Fruit fly (Drosophila melanogaster): Measurements from ENCODE around the gene CG14397.

Gene CG14397

dm6 chr2L:21104326-21104725 lies 13.3 kb downstream of the CG14397 start, which contains the start of the genes CG46307 and Nhe2:
Gene CG46307, plus strand, starts transcription at chr2L:21104568.
Gene Nhe2, plus strand, starts transcription at chr2L:21104568.
- no peak for TF ChIP-seq fru (GFP tag; optimal IDR thresholded peaks at IDR 0.05)
- TF ChIP-seq GATAd (GFP tag; optimal IDR thresholded peaks at IDR 0.05) = no peak
- no peak for TF ChIP-seq Dfd (GFP tag; optimal IDR thresholded peaks at IDR 0.05)
- TF ChIP-seq woc (GFP tag; optimal IDR thresholded peaks at IDR 0.05) = no peak
- no peak for TF ChIP-seq br (GFP tag; optimal IDR thresholded peaks at IDR 0.05)
- TF ChIP-seq N (GFP tag; optimal IDR thresholded peaks at IDR 0.05) = no peak
- TF ChIP-seq dsf (GFP tag; optimal IDR thresholded peaks at IDR 0.05; ENCODE audit: borderline replicate concordance) = no peak
- no peak for TF ChIP-seq dmrt93B (GFP tag; optimal IDR thresholded peaks at IDR 0.05)
- TF ChIP-seq h (GFP tag; optimal IDR thresholded peaks at IDR 0.05) = no peak

DNA sequence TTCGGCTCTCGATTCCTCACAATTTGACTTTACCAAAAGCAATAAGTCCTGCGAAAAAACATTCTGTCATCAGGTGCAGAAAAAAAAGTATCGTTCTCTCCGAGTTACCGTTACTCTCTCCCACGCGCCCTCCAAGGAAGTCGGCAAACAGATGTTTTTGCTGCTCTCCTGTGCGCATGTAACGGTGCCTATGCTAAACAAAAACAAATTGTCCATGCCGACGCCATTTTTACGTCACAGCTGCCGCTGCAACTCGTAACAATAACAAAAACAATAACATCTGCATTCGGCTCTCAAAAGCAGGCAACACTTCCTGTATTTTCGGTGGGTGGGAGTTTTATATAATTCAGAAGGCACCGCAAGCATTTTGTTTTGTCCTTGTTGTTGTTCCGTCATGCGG lies 14.1 kb downstream of the CG14397 start:
- TF ChIP-seq CG32264 (GFP tag; optimal IDR thresholded peaks at IDR 0.05) (no peak), CG9705 (GFP tag; optimal IDR thresholded peaks at IDR 0.05) (no peak), Jra (GFP tag; optimal IDR thresholded peaks at IDR 0.05) (no peak), psq (GFP tag; optimal IDR thresholded peaks at IDR 0.05) (no peak), jim (GFP tag; optimal IDR thresholded peaks at IDR 0.05) (no peak), Mio (GFP tag; optimal IDR thresholded peaks at IDR 0.05) (no peak), foxo (GFP tag; optimal IDR thresholded peaks at IDR 0.05) (no peak), Rel (GFP tag; optimal IDR thresholded peaks at IDR 0.05) (no peak), Rel (tag; optimal IDR thresholded peaks at IDR 0.05) (no peak), usp (GFP tag; optimal IDR thresholded peaks at IDR 0.05) (no peak), Vsx2 (GFP tag; optimal IDR thresholded peaks at IDR 0.05; ENCODE audit: partially characterized antibody) (no peak), ey (GFP tag; optimal IDR thresholded peaks at IDR 0.05) (no peak), HLH106 (tag; optimal IDR thresholded peaks at IDR 0.05) (no peak), CrebA (GFP tag; optimal IDR thresholded peaks at IDR 0.05; ENCODE audit: borderline replicate concordance) (no peak), Hr83 (GFP tag; optimal IDR thresholded peaks at IDR 0.05; ENCODE audit: poor library complexity, severe bottlenecking) (no peak), lola (GFP tag; optimal IDR thresholded peaks at IDR 0.05) (no peak), Dif (GFP tag; optimal IDR thresholded peaks at IDR 0.05; ENCODE audit: partially characterized antibody) (no peak), woc (GFP tag; optimal IDR thresholded peaks at IDR 0.05) (no peak), N (GFP tag; optimal IDR thresholded peaks at IDR 0.05) (no peak), dmrt93B (GFP tag; optimal IDR thresholded peaks at IDR 0.05) (no peak), GATAd (GFP tag; optimal IDR thresholded peaks at IDR 0.05) (no peak)

DNA sequence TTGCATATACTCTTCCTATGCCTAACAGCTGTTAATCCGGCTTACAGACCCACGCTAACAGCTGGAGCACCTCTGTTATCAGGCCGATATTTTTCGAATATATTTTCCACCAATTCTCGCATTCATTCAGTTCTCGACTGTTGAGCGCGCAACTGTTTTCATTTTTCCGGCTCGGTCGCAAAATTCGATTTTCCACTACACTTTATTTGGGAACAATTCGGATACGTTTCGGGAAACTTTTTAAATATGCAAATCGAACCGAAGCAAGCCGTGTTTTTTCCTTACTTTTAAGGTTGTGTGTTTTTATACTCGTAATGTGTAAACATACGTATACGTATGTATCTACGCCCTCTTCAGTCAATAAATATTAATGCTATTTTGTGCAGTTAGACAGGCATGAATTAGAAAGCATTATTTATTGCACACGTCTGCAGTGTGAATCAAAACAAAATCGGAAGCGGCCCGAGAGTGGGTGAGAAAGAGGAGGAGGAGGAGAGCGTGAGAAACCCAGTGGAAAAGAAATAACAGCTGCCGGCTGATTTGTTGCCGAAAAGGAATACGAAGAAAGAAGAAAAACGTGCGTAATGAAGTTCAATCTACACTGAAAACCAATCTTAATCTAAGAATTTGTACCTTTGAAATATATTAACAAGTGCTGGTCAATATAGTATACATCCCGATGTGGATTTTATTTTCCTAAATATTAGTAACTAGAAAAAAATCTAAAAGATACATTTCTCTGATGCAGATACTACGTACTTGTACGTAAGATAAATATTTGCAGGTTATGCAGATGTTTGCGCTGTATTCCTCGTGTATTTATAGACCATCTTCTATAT lies 16.8 kb downstream of the CG14397 start:
- TF ChIP-seq Hr83 (GFP tag; optimal IDR thresholded peaks at IDR 0.05; ENCODE audit: poor library complexity, severe bottlenecking) (no peak), jim (GFP tag; optimal IDR thresholded peaks at IDR 0.05) (no peak), Hnf4 (GFP tag; optimal IDR thresholded peaks at IDR 0.05) (no peak), Dfd (GFP tag; optimal IDR thresholded peaks at IDR 0.05) (no peak), sv (GFP tag; optimal IDR thresholded peaks at IDR 0.05) (no peak), foxo (GFP tag; optimal IDR thresholded peaks at IDR 0.05) (peak in 1 of 2 experiments; percentile 39), lola (GFP tag; optimal IDR thresholded peaks at IDR 0.05) (no peak), tai (GFP tag; optimal IDR thresholded peaks at IDR 0.05) (no peak), fru (GFP tag; optimal IDR thresholded peaks at IDR 0.05) (peak; percentile 29), dsf (GFP tag; optimal IDR thresholded peaks at IDR 0.05; ENCODE audit: borderline replicate concordance) (no peak), br (GFP tag; optimal IDR thresholded peaks at IDR 0.05) (no peak), psq (GFP tag; optimal IDR thresholded peaks at IDR 0.05) (peak; percentile 91), Abd-B (GFP tag; optimal IDR thresholded peaks at IDR 0.05) (no peak), rgr (GFP tag; optimal IDR thresholded peaks at IDR 0.05) (peak; percentile 31), Dif (GFP tag; optimal IDR thresholded peaks at IDR 0.05; ENCODE audit: partially characterized antibody) (no peak), ey (GFP tag; optimal IDR thresholded peaks at IDR 0.05) (peak; percentile 31), CG9705 (GFP tag; optimal IDR thresholded peaks at IDR 0.05) (no peak), pan (optimal IDR thresholded peaks at IDR 0.05) (no peak), Hr78 (GFP tag; optimal IDR thresholded peaks at IDR 0.05) (no peak), dmrt93B (GFP tag; optimal IDR thresholded peaks at IDR 0.05) (no peak), Vsx2 (GFP tag; optimal IDR thresholded peaks at IDR 0.05; ENCODE audit: partially characterized antibody) (no peak), usp (GFP tag; optimal IDR thresholded peaks at IDR 0.05) (no peak), CrebA (GFP tag; optimal IDR thresholded peaks at IDR 0.05; ENCODE audit: borderline replicate concordance) (no peak), h (GFP tag; optimal IDR thresholded peaks at IDR 0.05) (peak; percentile 48), GATAd (GFP tag; optimal IDR thresholded peaks at IDR 0.05) (no peak), HLH106 (tag; optimal IDR thresholded peaks at IDR 0.05) (no peak), sage (GFP tag; optimal IDR thresholded peaks at IDR 0.05) (no peak), Jra (GFP tag; optimal IDR thresholded peaks at IDR 0.05) (no peak), brk (GFP tag; optimal IDR thresholded peaks at IDR 0.05) (no peak), Mio (GFP tag; optimal IDR thresholded peaks at IDR 0.05) (no peak), N (GFP tag; optimal IDR thresholded peaks at IDR 0.05) (no peak), dl (GFP tag; optimal IDR thresholded peaks at IDR 0.05; ENCODE audit: insufficient read depth in 1 of 2, partially characterized antibody in 2 of 2) (no peak), woc (GFP tag; optimal IDR thresholded peaks at IDR 0.05) (peak; percentile 42), OdsH (GFP tag; optimal IDR thresholded peaks at IDR 0.05) (peak; percentile 28), Sp1 (GFP tag; optimal IDR thresholded peaks at IDR 0.05) (no peak), Myc (optimal IDR thresholded peaks at IDR 0.05) (no peak), CG32264 (GFP tag; optimal IDR thresholded peaks at IDR 0.05) (peak; percentile 6), Rel (GFP tag; optimal IDR thresholded peaks at IDR 0.05) (no peak), Rel (tag; optimal IDR thresholded peaks at IDR 0.05) (no peak)
